Fruit fly (Drosophila melanogaster) whole organism, wandering third instar larva: ENCODE results near the gene Atg5.

Experiments used
- Abd-B ChIP-seq: fragments of >200 bp; optimal IDR thresholded peaks from 2 replicates; lab custom pipeline; 2017; ENCODE audit warnings: missing biosample characterization, missing genetic modification characterization
- CG32264 ChIP-seq: fragments of 200-800 bp; sonication (Bioruptor generic); optimal IDR thresholded peaks from 2 replicates; lab custom pipeline; 2016; ENCODE audit warnings: missing biosample characterization, missing genetic modification characterization
- CG9705 ChIP-seq: fragments of 200-800 bp; sonication (Bioruptor generic); optimal IDR thresholded peaks from 2 replicates; lab custom pipeline; 2018; ENCODE audit warnings: missing biosample characterization, mild to moderate bottlenecking, missing genetic modification characterization
- CrebA ChIP-seq: fragments of 200-800 bp; sonication (Bioruptor generic); optimal IDR thresholded peaks from 2 replicates; lab custom pipeline; 2016; ENCODE audit warnings: missing biosample characterization, mild to moderate bottlenecking, missing genetic modification characterization, borderline replicate concordance
- Dfd ChIP-seq: fragments of >200 bp; optimal IDR thresholded peaks from 2 replicates; lab custom pipeline; 2017; ENCODE audit warnings: missing biosample characterization, missing genetic modification characterization
- Dif ChIP-seq: fragments of 200-275, 200-300 bp; sonication (Bioruptor generic); optimal IDR thresholded peaks from 2 replicates; lab custom pipeline; 2018; ENCODE audit warnings: missing biosample characterization, missing genetic modification characterization; ENCODE audit not compliant: partially characterized antibody
- GATAd ChIP-seq: sonication (Bioruptor generic); optimal IDR thresholded peaks from 2 replicates; lab custom pipeline; 2016; ENCODE audit warnings: missing biosample characterization, missing genetic modification characterization
- HLH106 ChIP-seq: fragments of 200-800 bp; optimal IDR thresholded peaks from 3 replicates; lab custom pipeline; 2019; ENCODE audit warnings: missing biosample characterization, mild to moderate bottlenecking, missing genetic modification characterization, moderate library complexity
- Hnf4 ChIP-seq: fragments of 200-800 bp; sonication (Bioruptor generic); optimal IDR thresholded peaks from 2 replicates; lab custom pipeline; 2016; ENCODE audit warnings: missing biosample characterization, mild to moderate bottlenecking, missing genetic modification characterization
- Hr78 ChIP-seq: fragments of >200 bp; optimal IDR thresholded peaks from 2 replicates; lab custom pipeline; 2017; ENCODE audit warnings: missing biosample characterization, missing genetic modification characterization
- Hr83 ChIP-seq: fragments of 200-300 bp; sonication (Bioruptor generic); optimal IDR thresholded peaks from 2 replicates; lab custom pipeline; 2016; ENCODE audit warnings: missing biosample characterization, mild to moderate bottlenecking, missing genetic modification characterization, moderate library complexity; ENCODE audit not compliant: poor library complexity, severe bottlenecking
- Jra ChIP-seq: sonication (Bioruptor generic); optimal IDR thresholded peaks from 2 replicates; lab custom pipeline; 2016; ENCODE audit warnings: missing biosample characterization, missing genetic modification characterization
- Mio ChIP-seq: sonication (Bioruptor generic); optimal IDR thresholded peaks from 2 replicates; lab custom pipeline; 2016; ENCODE audit warnings: missing biosample characterization, missing genetic modification characterization
- Myc ChIP-seq: fragments of >200 bp; optimal IDR thresholded peaks from 2 replicates; lab custom pipeline; 2017
- N ChIP-seq: fragments of >200 bp; optimal IDR thresholded peaks from 2 replicates; lab custom pipeline; 2018; ENCODE audit warnings: missing biosample characterization, missing external identifiers, missing genetic modification characterization
- OdsH ChIP-seq: fragments of 200-800 bp; sonication (Bioruptor generic); optimal IDR thresholded peaks from 2 replicates; lab custom pipeline; 2016; ENCODE audit warnings: missing biosample characterization, mild to moderate bottlenecking, missing genetic modification characterization
- Rel ChIP-seq, 2 experiments: fragments of 200-800 bp; sonication (Bioruptor generic) in 1 of 2; optimal IDR thresholded peaks; 2 replicates in 1 of 2; 3 replicates in 1 of 2; lab custom pipeline; 2016 to 2019; ENCODE audit warnings: mild to moderate bottlenecking in 2 of 2, missing biosample characterization in 2 of 2, missing genetic modification characterization in 2 of 2, moderate library complexity in 1 of 2
- Sp1 ChIP-seq: fragments of 200-800 bp; sonication (Bioruptor generic); optimal IDR thresholded peaks from 3 replicates; lab custom pipeline; 2019; ENCODE audit warnings: missing biosample characterization, mild to moderate bottlenecking, missing genetic modification characterization, moderate library complexity
- Vsx2 ChIP-seq: fragments of 200-300, 225-300 bp; sonication (Bioruptor generic); optimal IDR thresholded peaks from 2 replicates; lab custom pipeline; 2018; ENCODE audit warnings: missing biosample characterization, missing genetic modification characterization; ENCODE audit not compliant: partially characterized antibody
- br ChIP-seq: fragments of 200-800 bp; sonication (Bioruptor generic); optimal IDR thresholded peaks from 2 replicates; lab custom pipeline; 2016; ENCODE audit warnings: missing biosample characterization, missing genetic modification characterization
- brk ChIP-seq: fragments of 200-800 bp; sonication (Bioruptor generic); optimal IDR thresholded peaks from 2 replicates; lab custom pipeline; 2016; ENCODE audit warnings: missing biosample characterization, mild to moderate bottlenecking, missing genetic modification characterization
- dl ChIP-seq, 2 experiments: fragments of 175-275, 200-275 bp in 1 of 2; fragments of 200-275 bp in 1 of 2; sonication (Bioruptor generic); optimal IDR thresholded peaks; lab custom pipeline; 2018; ENCODE audit warnings: mild to moderate bottlenecking in 2 of 2, missing biosample characterization in 2 of 2, missing genetic modification characterization in 2 of 2, moderate library complexity in 2 of 2; ENCODE audit not compliant: partially characterized antibody in 2 of 2, insufficient read depth in 1 of 2
- dmrt93B ChIP-seq: fragments of 200-800 bp; sonication (Bioruptor generic); optimal IDR thresholded peaks from 2 replicates; lab custom pipeline; 2018; ENCODE audit warnings: missing biosample characterization, mild to moderate bottlenecking, missing genetic modification characterization
- dsf ChIP-seq: sonication (Bioruptor generic); optimal IDR thresholded peaks from 2 replicates; lab custom pipeline; 2016; ENCODE audit warnings: missing biosample characterization, missing genetic modification characterization, borderline replicate concordance
- ey ChIP-seq: fragments of 200-800 bp; sonication (Bioruptor generic); optimal IDR thresholded peaks from 2 replicates; lab custom pipeline; 2016; ENCODE audit warnings: missing biosample characterization, missing genetic modification characterization
- foxo ChIP-seq, 2 experiments: fragments of 200-800 bp; sonication (Bioruptor generic); optimal IDR thresholded peaks; 2 replicates in 1 of 2; 3 replicates in 1 of 2; lab custom pipeline; 2016 to 2017; ENCODE audit warnings: missing biosample characterization in 2 of 2, missing genetic modification characterization in 2 of 2
- fru ChIP-seq: fragments of 200-800 bp; sonication (Bioruptor generic); optimal IDR thresholded peaks from 3 replicates; lab custom pipeline; 2016; ENCODE audit warnings: missing biosample characterization, mild to moderate bottlenecking, missing genetic modification characterization
- h ChIP-seq: fragments of 200-800 bp; sonication (Bioruptor generic); optimal IDR thresholded peaks from 3 replicates; lab custom pipeline; 2016; ENCODE audit warnings: missing biosample characterization, mild to moderate bottlenecking, missing genetic modification characterization
- jim ChIP-seq: fragments of 175-275, 200-325 bp; sonication (Bioruptor generic); optimal IDR thresholded peaks from 2 replicates; lab custom pipeline; 2016; ENCODE audit warnings: missing biosample characterization, mild to moderate bottlenecking, missing genetic modification characterization
- lola ChIP-seq: fragments of >200 bp; optimal IDR thresholded peaks from 2 replicates; lab custom pipeline; 2017; ENCODE audit warnings: missing biosample characterization, missing genetic modification characterization
- pan ChIP-seq: fragments of >200 bp; optimal IDR thresholded peaks from 2 replicates; lab custom pipeline; 2017
- psq ChIP-seq: fragments of 200-800 bp; sonication (Bioruptor generic); optimal IDR thresholded peaks from 3 replicates; lab custom pipeline; 2017; ENCODE audit warnings: missing biosample characterization, mild to moderate bottlenecking, missing genetic modification characterization, moderate library complexity
- rgr ChIP-seq: fragments of 200-800 bp; sonication (Bioruptor generic); optimal IDR thresholded peaks from 3 replicates; lab custom pipeline; 2016; ENCODE audit warnings: missing biosample characterization, mild to moderate bottlenecking, missing genetic modification characterization
- sage ChIP-seq: fragments of 200-800 bp; sonication (Bioruptor generic); optimal IDR thresholded peaks from 2 replicates; lab custom pipeline; 2016; ENCODE audit warnings: missing biosample characterization, mild to moderate bottlenecking, missing genetic modification characterization
- sv ChIP-seq: fragments of 200-800 bp; sonication (Bioruptor generic); optimal IDR thresholded peaks from 3 replicates; lab custom pipeline; 2016; ENCODE audit warnings: missing biosample characterization, missing genetic modification characterization
- tai ChIP-seq: sonication (Bioruptor generic); optimal IDR thresholded peaks from 2 replicates; lab custom pipeline; 2016; ENCODE audit warnings: missing biosample characterization, missing genetic modification characterization
- usp ChIP-seq: fragments of >200 bp; optimal IDR thresholded peaks from 2 replicates; lab custom pipeline; 2017; ENCODE audit warnings: missing biosample characterization, missing genetic modification characterization
- woc ChIP-seq: sonication (Bioruptor generic); optimal IDR thresholded peaks from 2 replicates; lab custom pipeline; 2016; ENCODE audit warnings: missing biosample characterization, mild to moderate bottlenecking, missing genetic modification characterization

Atg5 gene

dm6 chrX:7293874-7294559 is 29.6 kb downstream of the Atg5 start:
- TF ChIP-seq dsf (GFP tag; lab: Kevin White, UChicago) (peak; percentile 46), fru (GFP tag; lab: Kevin White, UChicago) (peak; percentile 78), dl (GFP tag; optimal IDR thresholded peaks at IDR 0.05; lab: Kevin White, UChicago; ENCODE audit: insufficient read depth in 1 of 2, partially characterized antibody in 2 of 2) (no peak), Jra (GFP tag; lab: Kevin White, UChicago) (peak; percentile 48), Mio (GFP tag; lab: Kevin White, UChicago) (no peak), Hr78 (no peak), foxo (GFP tag; optimal IDR thresholded peaks at IDR 0.05; lab: Kevin White, UChicago) (peak in 1 of 2 experiments; percentile 74), h (GFP tag; lab: Kevin White, UChicago) (peak; percentile 91), GATAd (no peak), Hnf4 (GFP tag; lab: Kevin White, UChicago) (peak; percentile 60), psq (GFP tag; lab: Kevin White, UChicago) (peak; percentile 81), sage (GFP tag; lab: Kevin White, UChicago) (peak; percentile 81), sv (GFP tag; lab: Kevin White, UChicago) (peak; percentile 14), HLH106 (tag; lab: Kevin White, UChicago) (peak; percentile 96), woc (GFP tag; lab: Kevin White, UChicago) (peak; percentile 36), Sp1 (GFP tag; lab: Kevin White, UChicago) (peak; percentile 97), OdsH (GFP tag; lab: Kevin White, UChicago) (peak; percentile 87), CG32264 (GFP tag; lab: Kevin White, UChicago) (peak; percentile 56), rgr (GFP tag; lab: Kevin White, UChicago) (peak; percentile 90), ey (GFP tag; lab: Kevin White, UChicago) (peak; percentile 64), br (GFP tag; lab: Kevin White, UChicago) (peak; percentile 75), Abd-B (no peak), dmrt93B (GFP tag; lab: Kevin White, UChicago) (peak; percentile 90), Dfd (GFP tag; lab: Kevin White, UChicago) (peak; percentile 72), tai (peak; percentile 50), Rel (GFP tag; optimal IDR thresholded peaks at IDR 0.05; lab: Kevin White, UChicago) (peak; percentile 67), Rel (tag; optimal IDR thresholded peaks at IDR 0.05; lab: Kevin White, UChicago) (peak; percentile 85), CG9705 (GFP tag; lab: Kevin White, UChicago) (peak; percentile 95), Vsx2 (GFP tag; lab: Kevin White, UChicago) (no peak)

- TF ChIP-seq Sp1 (GFP tag; lab: Kevin White, UChicago) (peak; percentile 86), h (GFP tag; lab: Kevin White, UChicago) (peak; percentile 80), CG9705 (GFP tag; lab: Kevin White, UChicago) (peak; percentile 86), Hr78 (no peak), Dif (GFP tag; lab: Kevin White, UChicago) (no peak), Rel (GFP tag; optimal IDR thresholded peaks at IDR 0.05; lab: Kevin White, UChicago) (no peak), Rel (tag; optimal IDR thresholded peaks at IDR 0.05; lab: Kevin White, UChicago) (peak; percentile 53), CG32264 (GFP tag; lab: Kevin White, UChicago) (peak; percentile 67), HLH106 (tag; lab: Kevin White, UChicago) (peak; percentile 90), Abd-B (no peak), Hr83 (peak; percentile 12), N (GFP tag; lab: Kevin White, UChicago) (no peak), psq (GFP tag; lab: Kevin White, UChicago) (peak; percentile 69), CrebA (GFP tag; lab: Kevin White, UChicago) (no peak), brk (GFP tag; lab: Kevin White, UChicago) (no peak), rgr (GFP tag; lab: Kevin White, UChicago) (peak; percentile 78), br (GFP tag; lab: Kevin White, UChicago) (peak; percentile 75), dl (GFP tag; optimal IDR thresholded peaks at IDR 0.05; lab: Kevin White, UChicago; ENCODE audit: insufficient read depth in 1 of 2, partially characterized antibody in 2 of 2) (no peak), OdsH (GFP tag; lab: Kevin White, UChicago) (peak; percentile 79), Mio (GFP tag; lab: Kevin White, UChicago) (peak; percentile 50), pan (lab: Kevin White, UChicago) (no peak), foxo (GFP tag; optimal IDR thresholded peaks at IDR 0.05; lab: Kevin White, UChicago) (peak; percentile 54 to 83), Dfd (GFP tag; lab: Kevin White, UChicago) (peak; percentile 36), Hnf4 (GFP tag; lab: Kevin White, UChicago) (peak; percentile 86), sv (GFP tag; lab: Kevin White, UChicago) (peak; percentile 43), jim (GFP tag; lab: Kevin White, UChicago) (no peak), Myc (lab: Kevin White, UChicago) (no peak), GATAd (peak; percentile 12), usp (GFP tag; lab: Kevin White, UChicago) (no peak), ey (GFP tag; lab: Kevin White, UChicago) (peak; percentile 82), tai (peak; percentile 83), lola (GFP tag; lab: Kevin White, UChicago) (no peak), sage (GFP tag; lab: Kevin White, UChicago) (peak; percentile 80), woc (GFP tag; lab: Kevin White, UChicago) (peak; percentile 82), dsf (GFP tag; lab: Kevin White, UChicago) (no peak), fru (GFP tag; lab: Kevin White, UChicago) (peak; percentile 83), Vsx2 (GFP tag; lab: Kevin White, UChicago) (no peak), Jra (GFP tag; lab: Kevin White, UChicago) (peak; percentile 37), dmrt93B (GFP tag; lab: Kevin White, UChicago) (peak; percentile 80)
These were observed 30.3 kb downstream of the Atg5 start for dm6 chrX:7293133-7293873.
